Fruit fly (Drosophila melanogaster) whole organism, embryonic: ENCODE results near the gene Polr1C.

Experiments
- CG18011 ChIP-seq: fragments of 200-800 bp; sonication (Bioruptor generic); optimal IDR thresholded peaks from 2 replicates; lab custom pipeline; 2017; ENCODE audit warnings: missing biosample characterization, missing genetic modification characterization, mild to moderate bottlenecking, moderate library complexity, missing genotype
- Hr78 ChIP-seq, 2 experiments: fragments of 200-800 bp in 1 of 2; fragments of >200 bp in 1 of 2; sonication (Bioruptor generic) in 1 of 2; optimal IDR thresholded peaks; 2 replicates each; lab custom pipeline; 2017 to 2019; ENCODE audit warnings: missing biosample characterization in 2 of 2, missing genetic modification characterization in 2 of 2, mild to moderate bottlenecking in 1 of 2, moderate library complexity in 1 of 2
- Kr ChIP-seq: fragments of 200-800 bp; sonication (Bioruptor generic); optimal IDR thresholded peaks from 2 replicates; lab custom pipeline; 2017; ENCODE audit warnings: missing biosample characterization, mild to moderate bottlenecking, missing genetic modification characterization

DNA sequence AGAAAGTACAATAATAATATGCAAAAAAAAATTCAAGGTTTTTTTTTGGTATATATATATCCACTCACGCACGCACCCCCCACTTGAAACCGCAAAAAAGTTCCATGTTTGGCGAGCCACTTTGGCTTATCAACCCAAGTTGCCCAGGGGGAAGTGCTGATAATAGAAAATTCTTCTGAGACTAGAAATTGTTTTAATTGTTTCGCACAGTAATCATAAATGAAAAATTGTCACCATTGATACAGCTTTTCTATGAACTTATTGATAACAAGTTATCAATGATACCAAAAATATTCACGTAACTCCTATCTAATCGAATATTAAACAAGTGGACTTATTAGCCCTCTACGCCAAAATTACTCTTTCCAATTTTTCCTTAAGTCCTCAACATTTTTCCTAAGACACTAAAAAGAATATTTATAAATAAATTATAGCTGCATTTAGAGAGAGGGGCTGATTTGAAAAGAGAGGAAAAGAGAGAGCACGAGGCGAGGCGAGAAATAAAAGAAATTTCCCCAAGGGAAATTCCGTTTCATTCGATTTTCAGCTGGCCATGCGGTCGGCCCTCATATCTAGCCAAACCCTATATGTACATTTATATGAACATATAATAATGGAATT is 29.9 kb downstream of the Polr1C start:
- TF ChIP-seq Hr78 (GFP tag; optimal IDR thresholded peaks at IDR 0.05; lab: Kevin White, UChicago) (no peak), Kr (GFP tag; lab: Kevin White, UChicago) (no peak), CG18011 (GFP tag; lab: Kevin White, UChicago) (no peak)
